Worm (Caenorhabditis elegans) whole organism, mixed stage, embryonic: Measurements from ENCODE around the gene D1044.6.
A peak's percentile ranks its signal among the peaks of the same experiment; 100 is the strongest.

Experiments
- M03D4.4 ChIP-seq: sonication (generic microtip); optimal IDR thresholded peaks from 2 replicates; lab custom pipeline; 2017; ENCODE audit warnings: mild to moderate bottlenecking, missing genetic modification characterization, missing compliant biosample characterization
- blmp-1 ChIP-seq: fragments of 150-350 bp; optimal IDR thresholded peaks from 2 replicates; lab custom pipeline; 2014; ENCODE audit warnings: missing biosample characterization, missing genetic modification characterization
- ceh-43 ChIP-seq: fragments of 200-800 bp; sonication (Bioruptor generic); optimal IDR thresholded peaks from 2 replicates; lab custom pipeline; 2018; ENCODE audit warnings: mild to moderate bottlenecking, missing genetic modification characterization, moderate library complexity, missing compliant biosample characterization
- ceh-83 ChIP-seq: fragments of 200-800 bp; sonication (Bioruptor generic); optimal IDR thresholded peaks from 2 replicates; lab custom pipeline; 2018; ENCODE audit warnings: mild to moderate bottlenecking, missing genetic modification characterization, missing compliant biosample characterization
- ces-1 ChIP-seq: fragments of 150-350 bp; optimal IDR thresholded peaks from 2 replicates; lab custom pipeline; 2014; ENCODE audit warnings: missing biosample characterization, missing genetic modification reagents, missing genetic modification characterization
- cnd-1 ChIP-seq: fragments of 200-800 bp; sonication (Bioruptor generic); optimal IDR thresholded peaks from 2 replicates; lab custom pipeline; 2018; ENCODE audit warnings: mild to moderate bottlenecking, missing genetic modification characterization, missing compliant biosample characterization
- drap-1 ChIP-seq: fragments of 200-800 bp; sonication (Bioruptor generic); optimal IDR thresholded peaks from 3 replicates; lab custom pipeline; 2018; ENCODE audit warnings: mild to moderate bottlenecking, missing genetic modification characterization, missing compliant biosample characterization
- elt-1 ChIP-seq: sonication (generic microtip); optimal IDR thresholded peaks from 2 replicates; lab custom pipeline; 2017; ENCODE audit warnings: missing genetic modification characterization, mild to moderate bottlenecking, missing compliant biosample characterization, antibody characterized with exemption, moderate library complexity, borderline replicate concordance; ENCODE audit not compliant: insufficient read depth
- elt-3 ChIP-seq: fragments of 150-350 bp; optimal IDR thresholded peaks from 2 replicates; lab custom pipeline; 2014; ENCODE audit warnings: missing biosample characterization, missing genetic modification characterization
- flh-1 ChIP-seq: fragments of 200-800 bp; sonication (Bioruptor generic); optimal IDR thresholded peaks from 2 replicates; lab custom pipeline; 2018; ENCODE audit warnings: mild to moderate bottlenecking, missing genetic modification characterization, moderate library complexity, missing compliant biosample characterization
- hlh-1 ChIP-seq: fragments of 150-350 bp; optimal IDR thresholded peaks from 2 replicates; lab custom pipeline; 2014; ENCODE audit warnings: missing biosample characterization, missing genetic modification reagents, missing genetic modification characterization
- lin-13 ChIP-seq: fragments of 150-350 bp; optimal IDR thresholded peaks from 2 replicates; lab custom pipeline; 2014; ENCODE audit warnings: missing biosample characterization, missing genetic modification characterization
- lsy-2 ChIP-seq: fragments of 150-350 bp; optimal IDR thresholded peaks from 2 replicates; lab custom pipeline; 2014; ENCODE audit warnings: missing biosample characterization, missing genetic modification characterization
- mep-1 ChIP-seq: fragments of 150-350 bp; optimal IDR thresholded peaks from 2 replicates; lab custom pipeline; 2017; ENCODE audit warnings: missing biosample characterization, missing genetic modification reagents, missing genetic modification characterization, inconsistent platforms
- mls-2 ChIP-seq: sonication (generic microtip); optimal IDR thresholded peaks from 2 replicates; lab custom pipeline; 2016; ENCODE audit warnings: mild to moderate bottlenecking, missing genetic modification characterization, moderate library complexity, missing compliant biosample characterization
- nhr-2 ChIP-seq: fragments of 150-350 bp; optimal IDR thresholded peaks from 2 replicates; lab custom pipeline; 2014; ENCODE audit warnings: missing biosample characterization, missing genetic modification characterization
- nhr-237 ChIP-seq: fragments of 150-350 bp; optimal IDR thresholded peaks from 2 replicates; lab custom pipeline; 2014; ENCODE audit warnings: missing biosample characterization, missing genetic modification characterization
- nhr-28 ChIP-seq: fragments of 150-350 bp; optimal IDR thresholded peaks from 2 replicates; lab custom pipeline; 2014; ENCODE audit warnings: missing biosample characterization, missing genetic modification characterization
- pha-4 ChIP-seq: fragments of 150-350 bp; optimal IDR thresholded peaks from 2 replicates; lab custom pipeline; 2018; ENCODE audit warnings: missing biosample characterization, missing genetic modification reagents, missing genetic modification characterization
- sem-2 ChIP-seq: fragments of 200-800 bp; sonication (Bioruptor generic); optimal IDR thresholded peaks from 2 replicates; lab custom pipeline; 2018; ENCODE audit warnings: mild to moderate bottlenecking, missing genetic modification characterization, missing compliant biosample characterization
- snpc-4 ChIP-seq: fragments of 150-350 bp; optimal IDR thresholded peaks from 2 replicates; lab custom pipeline; 2014; ENCODE audit warnings: missing biosample characterization, missing genetic modification characterization
- tbx-8 ChIP-seq: fragments of 200-800 bp; sonication (Bioruptor generic); optimal IDR thresholded peaks from 2 replicates; lab custom pipeline; 2018; ENCODE audit warnings: mild to moderate bottlenecking, missing genetic modification characterization, moderate library complexity, missing compliant biosample characterization
- unc-120 ChIP-seq: sonication (generic microtip); optimal IDR thresholded peaks from 2 replicates; lab custom pipeline; 2017; ENCODE audit warnings: missing genetic modification characterization, missing compliant biosample characterization; ENCODE audit not compliant: poor library complexity, severe bottlenecking
- unc-39 ChIP-seq: fragments of 150-350 bp; optimal IDR thresholded peaks from 2 replicates; lab custom pipeline; 2014; ENCODE audit warnings: missing biosample characterization, missing genetic modification characterization
- unc-62 ChIP-seq: fragments of 150-350 bp; optimal IDR thresholded peaks from 2 replicates; lab custom pipeline; 2014; ENCODE audit warnings: missing biosample characterization, missing genetic modification reagents, missing genetic modification characterization
- ztf-11 ChIP-seq: fragments of 150-350 bp; optimal IDR thresholded peaks from 2 replicates; lab custom pipeline; 2014; ENCODE audit warnings: missing biosample characterization, missing genetic modification characterization

D1044.6 gene

ce11 chrIII:5508669-5509068, 34.3 kb downstream of the D1044.6 start, which contains the start of gene D1044.7:
TSS of gene D1044.7 (minus strand) at chrIII:5508769.
- no peak for TF ChIP-seq sem-2
- TF ChIP-seq M03D4.4, result no peak
- TF ChIP-seq mls-2 (tag; lab: Kevin White, UChicago), result no peak
- no peak for TF ChIP-seq nhr-2 (tag; lab: Kevin White, UChicago)
- no peak for TF ChIP-seq ceh-83 (GFP tag; lab: Kevin White, UChicago)
- TF ChIP-seq hlh-1 (tag; lab: Kevin White, UChicago), result no peak
- TF ChIP-seq drap-1 (GFP tag; lab: Kevin White, UChicago), result no peak
- TF ChIP-seq lin-13, result no peak
- TF ChIP-seq unc-62 (GFP tag; lab: Kevin White, UChicago), result no peak
- no peak for TF ChIP-seq ceh-43
- TF ChIP-seq tbx-8 (GFP tag; lab: Kevin White, UChicago), result no peak
- TF ChIP-seq pha-4 (tag; lab: Kevin White, UChicago), result no peak
- TF ChIP-seq flh-1 (GFP tag; lab: Kevin White, UChicago), result no peak
- no peak for TF ChIP-seq lsy-2 (tag; lab: Kevin White, UChicago)
- TF ChIP-seq snpc-4, result no peak
- TF ChIP-seq unc-39, result no peak
- TF ChIP-seq unc-120 (tag; lab: Kevin White, UChicago), result no peak
- TF ChIP-seq, all 35 proteins: peak for 0

DNA sequence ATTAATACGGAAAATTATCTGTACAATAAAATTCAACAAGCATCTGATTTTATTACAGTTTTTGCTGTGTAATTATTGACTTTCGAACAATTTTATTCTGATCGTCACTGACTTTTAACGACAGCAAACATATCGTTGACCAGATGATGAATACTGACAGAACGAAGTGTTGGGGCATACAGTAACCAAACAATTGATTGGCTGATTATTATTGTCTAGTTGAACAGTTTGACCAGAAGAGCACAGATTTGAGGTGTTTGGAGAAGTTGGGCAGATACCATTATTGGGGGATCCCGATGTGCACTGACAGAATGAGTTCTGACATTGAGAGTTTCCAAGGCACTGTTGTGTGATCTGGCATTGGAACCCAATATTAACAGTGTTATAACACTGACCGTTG, 36.0 kb downstream of the D1044.6 start:
- TF ChIP-seq mep-1 (tag; lab: Kevin White, UChicago) (no peak), nhr-28 (tag; lab: Kevin White, UChicago) (no peak), nhr-237 (tag; lab: Kevin White, UChicago) (no peak), ztf-11 (no peak), elt-1 (tag; lab: Kevin White, UChicago) (no peak)

ce11 chrIII:5506023-5506597, 36.9 kb downstream of the D1044.6 start:
- TF ChIP-seq mep-1 (tag; lab: Kevin White, UChicago) (no peak), hlh-1 (tag; lab: Kevin White, UChicago) (no peak), M03D4.4 (peak; percentile 18)

DNA sequence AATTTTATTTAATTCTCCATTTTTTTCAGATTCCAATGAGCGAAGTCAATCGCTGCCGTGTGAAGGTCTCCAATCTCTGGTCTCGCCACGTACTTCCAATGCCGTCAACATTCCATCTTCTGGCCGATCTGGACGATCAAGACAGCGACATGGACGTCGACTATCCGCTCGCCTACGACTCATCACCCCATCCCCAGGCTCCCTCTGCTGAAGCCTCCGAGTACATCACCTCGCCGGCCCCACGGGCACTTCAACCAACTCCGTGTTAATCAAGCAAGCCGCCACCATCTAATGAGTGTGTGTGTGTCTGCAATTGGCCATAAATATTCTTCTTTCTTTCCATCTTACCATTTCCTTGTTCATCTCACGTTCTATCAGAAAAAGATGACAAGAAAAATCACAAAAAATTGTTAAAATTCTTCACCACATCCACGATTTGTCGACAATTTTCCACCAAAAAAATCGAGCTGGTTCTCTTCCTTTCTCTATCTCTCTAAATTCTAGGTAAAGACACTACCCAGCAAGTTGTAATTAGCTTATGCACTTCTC, 37.4 kb downstream of the D1044.6 start:
- TF ChIP-seq unc-62 (GFP tag; lab: Kevin White, UChicago), result no peak
- no peak for TF ChIP-seq cnd-1
- TF ChIP-seq mep-1 (tag; lab: Kevin White, UChicago), result no peak
- TF ChIP-seq hlh-1 (tag; lab: Kevin White, UChicago), result no peak
- no peak for TF ChIP-seq M03D4.4
- TF ChIP-seq ceh-83 (GFP tag; lab: Kevin White, UChicago), result no peak

- no peak for TF ChIP-seq mep-1 (tag; lab: Kevin White, UChicago)
- TF ChIP-seq ceh-43, result no peak
- TF ChIP-seq lsy-2 (tag; lab: Kevin White, UChicago), result no peak
- no peak for TF ChIP-seq blmp-1 (tag; lab: Kevin White, UChicago)
- no peak for TF ChIP-seq ztf-11
- TF ChIP-seq elt-1 (tag; lab: Kevin White, UChicago), result no peak
- no peak for TF ChIP-seq unc-62 (GFP tag; lab: Kevin White, UChicago)
Measured at ce11 chrIII:5504725-5505473, 38.1 kb downstream of the D1044.6 start.

ce11 chrIII:5504164-5504563, 38.8 kb downstream of the D1044.6 start:
- TF ChIP-seq ces-1 (GFP tag; lab: Kevin White, UChicago) (peak; percentile 86), lin-13 (no peak), snpc-4 (no peak), unc-62 (GFP tag; lab: Kevin White, UChicago) (peak; percentile 2), elt-3 (peak; percentile 26), cnd-1 (no peak), unc-120 (tag; lab: Kevin White, UChicago) (peak; percentile 23)
